Fruit fly (Drosophila melanogaster): ENCODE data around the gene CG8028.
A peak's percentile ranks its signal among the peaks of the same experiment; 100 is the strongest.

CG8028 gene

DNA sequence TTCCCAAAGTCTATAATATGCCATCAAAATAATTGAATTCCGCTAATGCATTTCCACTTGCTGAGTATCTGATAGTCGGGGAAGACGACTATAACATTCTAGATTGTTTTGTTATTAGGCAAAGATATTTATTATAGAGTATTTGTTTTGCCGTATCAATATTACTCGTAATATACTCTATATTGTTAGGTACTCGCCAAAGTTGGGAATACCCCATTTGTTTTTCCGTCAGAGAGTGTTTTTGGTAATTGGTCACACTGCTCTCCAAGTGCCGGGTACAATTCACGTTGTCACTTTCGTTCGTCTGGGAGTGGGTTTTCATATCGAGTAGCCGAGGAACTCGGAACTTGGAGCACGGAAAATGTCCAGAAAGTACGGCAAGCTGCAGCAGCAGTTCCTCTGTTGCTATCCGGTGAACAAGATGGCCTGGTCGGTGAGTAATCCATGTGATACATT, 36.7 kb downstream of the CG8028 start, which contains the start of gene CG7889 (continued):
- TF ChIP-seq HLH54F (GFP tag; optimal IDR thresholded peaks at IDR 0.05) (no peak), Nf-YC (tag; optimal IDR thresholded peaks at IDR 0.05) (peak; percentile 25), Sox102F (GFP tag; optimal IDR thresholded peaks at IDR 0.05) (no peak), Six4 (GFP tag; optimal IDR thresholded peaks at IDR 0.05) (no peak), HLH3B (GFP tag; IDR thresholded peaks at IDR 0.05) (no peak), CG43689 (GFP tag; IDR thresholded peaks at IDR 0.05) (no peak), CG11504 (tag; optimal IDR thresholded peaks at IDR 0.05) (peak; percentile 50), dpn (GFP tag; optimal IDR thresholded peaks at IDR 0.05) (no peak), CG10565 (GFP tag; optimal IDR thresholded peaks at IDR 0.05) (no peak), esg (GFP tag; conservative IDR thresholded peaks at IDR 0.05) (no peak), sc (optimal IDR thresholded peaks at IDR 0.05) (no peak), sc (GFP tag; optimal IDR thresholded peaks at IDR 0.05) (no peak), YL-1 (GFP tag; optimal IDR thresholded peaks at IDR 0.05) (no peak), Pdp1 (GFP tag; optimal IDR thresholded peaks at IDR 0.05) (peak in 1 of 2 experiments; percentile 41), vvl (GFP tag; IDR thresholded peaks at IDR 0.05) (no peak), Hr3 (GFP tag; optimal IDR thresholded peaks at IDR 0.05) (no peak), wek (GFP tag; optimal IDR thresholded peaks at IDR 0.05) (peak; percentile 89), tx (GFP tag; optimal IDR thresholded peaks at IDR 0.05) (no peak), CG11085 (GFP tag; IDR thresholded peaks at IDR 0.05) (no peak), CG31388 (GFP tag; optimal IDR thresholded peaks at IDR 0.05) (no peak), tll (GFP tag; optimal IDR thresholded peaks at IDR 0.05) (no peak), Mad (GFP tag; optimal IDR thresholded peaks at IDR 0.05) (no peak), dan (GFP tag; IDR thresholded peaks at IDR 0.05) (no peak), CG12769 (tag; optimal IDR thresholded peaks at IDR 0.05) (peak; percentile 16), pfk (GFP tag; optimal IDR thresholded peaks at IDR 0.05) (no peak), H15 (GFP tag; IDR thresholded peaks at IDR 0.05) (no peak), CG31365 (tag; optimal IDR thresholded peaks at IDR 0.05) (no peak), Nf-YA (GFP tag; IDR thresholded peaks at IDR 0.05) (no peak), Taf1 (GFP tag; IDR thresholded peaks at IDR 0.05) (peak; percentile 18; the same call in 1 of the 2 replicates), bcd (GFP tag; optimal IDR thresholded peaks at IDR 0.05) (peak; percentile 23), Ssrp (tag; optimal IDR thresholded peaks at IDR 0.05) (no peak), Hmr (GFP tag; optimal IDR thresholded peaks at IDR 0.05) (no peak), pnt (GFP tag; optimal IDR thresholded peaks at IDR 0.05) (no peak), CG7745 (tag; optimal IDR thresholded peaks at IDR 0.05) (no peak), C15 (GFP tag; IDR thresholded peaks at IDR 0.05) (no peak), dmrt11E (tag; optimal IDR thresholded peaks at IDR 0.05) (no peak), az2 (GFP tag; optimal IDR thresholded peaks at IDR 0.05) (no peak), CG11456 (GFP tag; IDR thresholded peaks at IDR 0.05) (no peak), CG1603 (tag; optimal IDR thresholded peaks at IDR 0.05) (peak; percentile 64), CG18011 (GFP tag; optimal IDR thresholded peaks at IDR 0.05) (no peak), CG6791 (GFP tag; IDR thresholded peaks at IDR 0.05; ENCODE audit: partially characterized antibody) (no peak), CG6254 (GFP tag; optimal IDR thresholded peaks at IDR 0.05) (no peak), CG7372 (GFP tag; IDR thresholded peaks at IDR 0.05) (no peak), kah (GFP tag; optimal IDR thresholded peaks at IDR 0.05) (peak; percentile 99), ham (GFP tag; IDR thresholded peaks at IDR 0.05) (no peak), Blimp-1 (GFP tag; optimal IDR thresholded peaks at IDR 0.05) (peak; percentile 79), CG9876 (GFP tag; optimal IDR thresholded peaks at IDR 0.05) (no peak), CG10274 (GFP tag; optimal IDR thresholded peaks at IDR 0.05) (no peak), onecut (GFP tag; IDR thresholded peaks at IDR 0.05) (no peak), ab (GFP tag; optimal IDR thresholded peaks at IDR 0.05) (no peak), oc (tag; optimal IDR thresholded peaks at IDR 0.05) (no peak), bab2 (GFP tag; optimal IDR thresholded peaks at IDR 0.05) (peak; percentile 20)
